Worm (Caenorhabditis elegans) whole organism, young adult: ENCODE data around the gene cks-1.
A peak's percentile ranks its signal among the peaks of the same experiment; 100 is the strongest.

Experiments used
- B0336.3 ChIP-seq: fragments of 200-800 bp; sonication (Bioruptor generic); IDR thresholded peaks from 2 replicates; pipeline ENCODE4 v1.3.6; 2022; ENCODE audit warnings: missing genetic modification characterization, missing compliant biosample characterization
- C17E4.6 ChIP-seq: fragments of 200-800 bp; sonication (Bioruptor generic); IDR thresholded peaks from 2 replicates; pipeline ENCODE4 v1.3.6; 2022; ENCODE audit warnings: missing genetic modification reagents, missing genetic modification characterization, missing compliant biosample characterization
- F10E7.11 ChIP-seq: sonication (generic microtip); optimal IDR thresholded peaks from 2 replicates; lab custom pipeline; 2017; ENCODE audit warnings: mild to moderate bottlenecking, missing genetic modification characterization, moderate library complexity, missing compliant biosample characterization
- F23B12.7 ChIP-seq: sonication (generic microtip); optimal IDR thresholded peaks from 2 replicates; lab custom pipeline; 2017; ENCODE audit warnings: missing genetic modification characterization, mild to moderate bottlenecking, missing compliant biosample characterization, antibody characterized with exemption, moderate library complexity; ENCODE audit not compliant: insufficient read depth
- F52B5.7 ChIP-seq: sonication (generic microtip); optimal IDR thresholded peaks from 2 replicates; lab custom pipeline; 2016; ENCODE audit warnings: mild to moderate bottlenecking, missing genetic modification characterization, missing compliant biosample characterization
- F57C9.4 ChIP-seq: sonication (generic microtip); optimal IDR thresholded peaks from 2 replicates; lab custom pipeline; 2017; ENCODE audit warnings: mild to moderate bottlenecking, missing genetic modification characterization, missing compliant biosample characterization
- K12H6.12 ChIP-seq: fragments of 200-800 bp; sonication (Bioruptor generic); optimal IDR thresholded peaks from 2 replicates; lab custom pipeline; 2018; ENCODE audit warnings: mild to moderate bottlenecking, missing genetic modification characterization, missing compliant biosample characterization
- T07F8.4 ChIP-seq: sonication (generic microtip); optimal IDR thresholded peaks from 2 replicates; lab custom pipeline; 2016; ENCODE audit warnings: mild to moderate bottlenecking, missing genetic modification characterization, moderate library complexity, missing compliant biosample characterization
- T26A5.8 ChIP-seq: sonication (generic microtip); optimal IDR thresholded peaks from 2 replicates; lab custom pipeline; 2016; ENCODE audit warnings: missing genetic modification characterization, missing compliant biosample characterization
- Y53G8AR.9 ChIP-seq: fragments of 200-800 bp; sonication (Bioruptor generic); conservative IDR thresholded peaks from 2 replicates; pipeline ENCODE4 v1.3.6; 2022; ENCODE audit warnings: missing genetic modification reagents, missing genetic modification characterization, missing compliant biosample characterization
- Y67H2A.10 ChIP-seq: fragments of 200-800 bp; sonication (Bioruptor generic); conservative IDR thresholded peaks from 2 replicates; pipeline ENCODE4 v1.3.6; 2022; ENCODE audit warnings: missing genetic modification reagents, missing genetic modification characterization, missing compliant biosample characterization
- Y95B8A.8 ChIP-seq: fragments of 200-800 bp; sonication (Bioruptor generic); IDR thresholded peaks from 2 replicates; pipeline ENCODE4 v1.3.6; 2022; ENCODE audit warnings: missing genetic modification reagents, missing genetic modification characterization, missing compliant biosample characterization
- akir-1 ChIP-seq: fragments of 200-800 bp; sonication (Bioruptor generic); optimal IDR thresholded peaks from 2 replicates; lab custom pipeline; 2018; ENCODE audit warnings: mild to moderate bottlenecking, missing genetic modification characterization, moderate library complexity, missing compliant biosample characterization
- aptf-3 ChIP-seq: fragments of 200-800 bp; sonication (Bioruptor generic); IDR thresholded peaks from 2 replicates; pipeline ENCODE4 v1.3.6; 2022; ENCODE audit warnings: missing genetic modification characterization, missing compliant biosample characterization
- atf-7 ChIP-seq: sonication (generic microtip); optimal IDR thresholded peaks from 2 replicates; lab custom pipeline; 2017; ENCODE audit warnings: mild to moderate bottlenecking, missing genetic modification characterization, missing compliant biosample characterization
- athp-1 ChIP-seq: sonication (generic microtip); optimal IDR thresholded peaks from 2 replicates; lab custom pipeline; 2017; ENCODE audit warnings: mild to moderate bottlenecking, missing genetic modification characterization, missing compliant biosample characterization
- cebp-1 ChIP-seq, 2 experiments: fragments of 200-800 bp in 1 of 2; sonication (Bioruptor generic) in 1 of 2; sonication (generic microtip) in 1 of 2; IDR thresholded peaks in 1 of 2; optimal IDR thresholded peaks in 1 of 2; 2 replicates each; pipeline versions ENCODE4 v1.3.6 to Lab custom; 2017 to 2022; ENCODE audit warnings: missing compliant biosample characterization in 2 of 2, missing genetic modification characterization in 2 of 2, mild to moderate bottlenecking in 1 of 2, missing genetic modification reagents in 1 of 2, moderate library complexity in 1 of 2
- cebp-2 ChIP-seq: fragments of 200-800 bp; sonication (Bioruptor generic); IDR thresholded peaks from 2 replicates; pipeline ENCODE4 v1.3.6; 2022; ENCODE audit warnings: missing genetic modification characterization, missing compliant biosample characterization
- ceh-40 ChIP-seq: fragments of 200-800 bp; sonication (Bioruptor generic); IDR thresholded peaks from 2 replicates; pipeline ENCODE4 v1.3.6; 2022; ENCODE audit warnings: missing genetic modification characterization, missing compliant biosample characterization
- dox-1 ChIP-seq: fragments of 200-800 bp; sonication (Bioruptor generic); IDR thresholded peaks from 2 replicates; pipeline ENCODE4 v1.3.6; 2022; ENCODE audit warnings: missing genetic modification reagents, missing genetic modification characterization, missing compliant biosample characterization
- dpl-1 ChIP-seq: fragments of 150-350 bp; optimal IDR thresholded peaks from 2 replicates; lab custom pipeline; 2014; ENCODE audit warnings: missing biosample characterization, missing genetic modification reagents, missing genetic modification characterization
- efl-1 ChIP-seq: fragments of 150-350 bp; optimal IDR thresholded peaks from 2 replicates; lab custom pipeline; 2014; ENCODE audit warnings: missing biosample characterization, missing genetic modification reagents, missing genetic modification characterization
- ekl-4 ChIP-seq: fragments of 200-800 bp; sonication (Bioruptor generic); IDR thresholded peaks from 2 replicates; pipeline ENCODE4 v1.3.6; 2022; ENCODE audit warnings: missing genetic modification reagents, missing genetic modification characterization, missing compliant biosample characterization
- fkh-3 ChIP-seq: sonication (generic microtip); optimal IDR thresholded peaks from 2 replicates; lab custom pipeline; 2016; ENCODE audit warnings: mild to moderate bottlenecking, missing genetic modification characterization, missing compliant biosample characterization
- lag-1 ChIP-seq: fragments of 200-800 bp; sonication (Bioruptor generic); IDR thresholded peaks from 2 replicates; pipeline ENCODE4 v1.3.6; 2022; ENCODE audit warnings: missing genetic modification reagents, missing genetic modification characterization, missing compliant biosample characterization
- lin-35 ChIP-seq, 3 experiments: fragments of 150-350 bp in 2 of 3; sonication (generic microtip) in 1 of 3; optimal IDR thresholded peaks; 2 replicates each; lab custom pipeline; 2014 to 2018; ENCODE audit warnings: missing biosample characterization in 3 of 3, missing genetic modification characterization in 3 of 3, missing genetic modification reagents in 3 of 3
- lin-40 ChIP-seq: sonication (generic microtip); optimal IDR thresholded peaks from 2 replicates; lab custom pipeline; 2016; ENCODE audit warnings: missing genetic modification characterization, mild to moderate bottlenecking, missing compliant biosample characterization, missing genotype, missing genetic modification reagents
- lsy-27 ChIP-seq: sonication (generic microtip); optimal IDR thresholded peaks from 2 replicates; lab custom pipeline; 2017; ENCODE audit warnings: missing genetic modification characterization, mild to moderate bottlenecking, missing compliant biosample characterization, antibody characterized with exemption, missing genotype, borderline replicate concordance; ENCODE audit not compliant: insufficient read depth
- madf-6 ChIP-seq: fragments of 200-800 bp; sonication (Bioruptor generic); IDR thresholded peaks from 2 replicates; pipeline ENCODE4 v1.3.6; 2022; ENCODE audit warnings: missing genetic modification reagents, missing genetic modification characterization, missing compliant biosample characterization
- mcd-1 ChIP-seq: fragments of 200-800 bp; sonication (Bioruptor generic); IDR thresholded peaks from 2 replicates; pipeline ENCODE4 v1.3.6; 2022; ENCODE audit warnings: missing genetic modification reagents, missing genetic modification characterization, missing compliant biosample characterization
- nfya-1 ChIP-seq: sonication (generic microtip); optimal IDR thresholded peaks from 2 replicates; lab custom pipeline; 2017; ENCODE audit warnings: antibody characterized with exemption, missing compliant biosample characterization, missing genetic modification characterization, borderline replicate concordance; ENCODE audit not compliant: insufficient read depth
- nfyb-1 ChIP-seq: fragments of 200-800 bp; sonication (Bioruptor generic); IDR thresholded peaks from 2 replicates; pipeline ENCODE4 v1.3.6; 2022; ENCODE audit warnings: missing genetic modification reagents, missing genetic modification characterization, missing compliant biosample characterization
- pha-4 ChIP-seq: fragments of 150-350 bp; sonication (generic microtip); optimal IDR thresholded peaks from 2 replicates; lab custom pipeline; 2014; ENCODE audit warnings: missing biosample characterization, missing genetic modification reagents, missing genetic modification characterization
- rcor-1 ChIP-seq: fragments of 200-800 bp; sonication (Bioruptor generic); IDR thresholded peaks from 2 replicates; pipeline ENCODE4 v1.3.6; 2022; ENCODE audit warnings: missing genetic modification reagents, missing genetic modification characterization, missing compliant biosample characterization
- rec-8 ChIP-seq, 2 experiments: sonication (generic microtip); optimal IDR thresholded peaks; 2 replicates each; lab custom pipeline; 2016; ENCODE audit warnings: mild to moderate bottlenecking in 2 of 2, missing genetic modification characterization in 2 of 2, missing genetic modification reagents in 2 of 2, missing genotype in 2 of 2, missing biosample characterization in 1 of 2, missing compliant biosample characterization in 1 of 2, moderate library complexity in 1 of 2
- repo-1 ChIP-seq: sonication (generic microtip); optimal IDR thresholded peaks from 2 replicates; lab custom pipeline; 2017; ENCODE audit warnings: mild to moderate bottlenecking, missing genetic modification characterization, missing compliant biosample characterization
- sdz-38 ChIP-seq: sonication (generic microtip); optimal IDR thresholded peaks from 2 replicates; lab custom pipeline; 2016; ENCODE audit warnings: missing genotype, missing genetic modification characterization, missing compliant biosample characterization
- sea-2 ChIP-seq: fragments of 200-800 bp; sonication (Bioruptor generic); IDR thresholded peaks from 2 replicates; pipeline ENCODE4 v1.3.6; 2022; ENCODE audit warnings: missing genetic modification characterization, missing compliant biosample characterization
- somi-1 ChIP-seq: fragments of 200-800 bp; sonication (Bioruptor generic); optimal IDR thresholded peaks from 2 replicates; lab custom pipeline; 2018; ENCODE audit warnings: mild to moderate bottlenecking, missing genetic modification characterization, missing compliant biosample characterization
- sptf-2 ChIP-seq: fragments of 200-800 bp; sonication (Bioruptor generic); optimal IDR thresholded peaks from 2 replicates; lab custom pipeline; 2018; ENCODE audit warnings: mild to moderate bottlenecking, missing genetic modification characterization, missing compliant biosample characterization
- zfh-2 ChIP-seq: fragments of 200-800 bp; sonication (Bioruptor generic); conservative IDR thresholded peaks from 2 replicates; pipeline ENCODE4 v1.3.6; 2022; ENCODE audit warnings: missing genetic modification reagents, missing genetic modification characterization, missing compliant biosample characterization
- zim-3 ChIP-seq: sonication (generic microtip); optimal IDR thresholded peaks from 2 replicates; lab custom pipeline; 2017; ENCODE audit warnings: mild to moderate bottlenecking, missing genetic modification characterization, moderate library complexity, missing compliant biosample characterization
- ztf-22 ChIP-seq: fragments of 200-800 bp; sonication (Bioruptor generic); optimal IDR thresholded peaks from 2 replicates; lab custom pipeline; 2018; ENCODE audit warnings: mild to moderate bottlenecking, missing genetic modification characterization, moderate library complexity, missing compliant biosample characterization
- ztf-25 ChIP-seq: fragments of 200-800 bp; sonication (Bioruptor generic); IDR thresholded peaks from 2 replicates; pipeline ENCODE4 v1.3.6; 2022; ENCODE audit warnings: missing genetic modification reagents, missing genetic modification characterization, missing compliant biosample characterization

The cks-1 gene

ce11 chrIV:8476880-8477279 lies 36.8 kb upstream of the cks-1 start, which contains the start of gene spp-10:
spp-10 (plus strand) TSS chrIV:8477180.
- TF ChIP-seq lag-1 (GFP tag; lab: Robert Waterston, UW) (no peak), atf-7 (tag; lab: Kevin White, UChicago) (no peak), rec-8 (tag; optimal IDR thresholded peaks at IDR 0.05; lab: Kevin White, UChicago) (no peak)

ce11 chrIV:8478516-8478915 lies 35.2 kb upstream of the cks-1 start:
- TF ChIP-seq zfh-2 (GFP tag; lab: Robert Waterston, UW) (no peak), somi-1 (GFP tag; lab: Kevin White, UChicago) (no peak), lin-40 (tag; lab: Kevin White, UChicago) (no peak), sptf-2 (GFP tag; lab: Kevin White, UChicago) (no peak), ceh-40 (GFP tag; lab: Robert Waterston, UW) (no peak), Y53G8AR.9 (0 out of 2 replicates have a peak, but pooled peaks have one; percentile 35), repo-1 (tag; lab: Kevin White, UChicago) (peak; percentile 21), mcd-1 (GFP tag; lab: Robert Waterston, UW) (no peak), ztf-25 (GFP tag; lab: Robert Waterston, UW) (no peak), atf-7 (tag; lab: Kevin White, UChicago) (peak; percentile 20), cebp-1 (GFP tag; IDR thresholded peaks at IDR 0.05; lab: Robert Waterston, UW) (no peak), cebp-1 (tag; optimal IDR thresholded peaks at IDR 0.05; lab: Kevin White, UChicago) (peak; percentile 0), B0336.3 (peak; percentile 41), nfyb-1 (0 out of 2 replicates have a peak, but pooled peaks have one; percentile 27)
- TF ChIP-seq, all 124 proteins: peak for 6

- no peak for TF ChIP-seq atf-7 (tag; lab: Kevin White, UChicago)
- TF ChIP-seq lin-35 (GFP tag; optimal IDR thresholded peaks at IDR 0.05; lab: Kevin White, UChicago), result no peak
- TF ChIP-seq lsy-27, result no peak
- no peak for TF ChIP-seq T26A5.8 (tag; lab: Kevin White, UChicago)
- no peak for TF ChIP-seq pha-4 (tag; lab: Kevin White, UChicago)
- no peak for TF ChIP-seq F52B5.7 (tag; lab: Kevin White, UChicago)
- no peak for TF ChIP-seq F10E7.11 (tag; lab: Kevin White, UChicago)
- no peak for TF ChIP-seq athp-1 (tag; lab: Kevin White, UChicago)
- TF ChIP-seq nfya-1, result no peak
- no peak for TF ChIP-seq Y95B8A.8 (GFP tag; lab: Robert Waterston, UW)
- no peak for TF ChIP-seq dox-1 (GFP tag; lab: Robert Waterston, UW)
- TF ChIP-seq sdz-38 (tag; lab: Kevin White, UChicago), result no peak
- no peak for TF ChIP-seq madf-6 (GFP tag; lab: Robert Waterston, UW)
- no peak for TF ChIP-seq F23B12.7 (tag; lab: Kevin White, UChicago)
- no peak for TF ChIP-seq rcor-1 (GFP tag; lab: Robert Waterston, UW)
- no peak for TF ChIP-seq C17E4.6
- no peak for TF ChIP-seq K12H6.12
- TF ChIP-seq zim-3 (tag; lab: Kevin White, UChicago), result no peak
- TF ChIP-seq dpl-1 (GFP tag; lab: Kevin White, UChicago), result no peak
Measured at ce11 chrIV:8479346-8479745, 34.4 kb upstream of the cks-1 start, which contains the start of gene hlh-12. hlh-12 (minus strand) TSS chrIV:8479446.

ce11 chrIV:8481308-8481707 lies 32.4 kb upstream of the cks-1 start, which contains the start of gene spp-8:
spp-8 (plus strand) TSS chrIV:8481664.
- TF ChIP-seq lin-40 (tag; lab: Kevin White, UChicago) (no peak), ekl-4 (GFP tag; lab: Robert Waterston, UW) (no peak), cebp-2 (GFP tag; lab: Robert Waterston, UW) (no peak), ztf-22 (GFP tag; lab: Kevin White, UChicago) (no peak), B0336.3 (no peak), efl-1 (GFP tag; lab: Kevin White, UChicago) (no peak), madf-6 (GFP tag; lab: Robert Waterston, UW) (no peak), akir-1 (no peak), F57C9.4 (tag; lab: Kevin White, UChicago) (no peak), atf-7 (tag; lab: Kevin White, UChicago) (peak; percentile 38), aptf-3 (GFP tag; lab: Robert Waterston, UW) (no peak), fkh-3 (tag; lab: Kevin White, UChicago) (no peak), Y67H2A.10 (GFP tag; lab: Robert Waterston, UW) (no peak), C17E4.6 (no peak), T07F8.4 (tag; lab: Kevin White, UChicago) (no peak), sea-2 (GFP tag; lab: Robert Waterston, UW) (no peak)
